Fruit fly (Drosophila melanogaster) Kc167 (cell line): ENCODE data around the gene lush.

Source experiments
- psq ChIP-seq: fragments of >200 bp; optimal IDR thresholded peaks from 2 replicates; lab custom pipeline; 2017; ENCODE audit warnings: missing external identifiers
- ttk ChIP-seq: sonication (Bioruptor generic); optimal IDR thresholded peaks from 2 replicates; lab custom pipeline; 2017; ENCODE audit warnings: missing external identifiers

- TF ChIP-seq psq (lab: Kevin White, UChicago) (no peak), ttk (no peak)
Observed at dm6 chr3L:19650588-19650987, 44.7 kb upstream of the lush start.
